Worm (Caenorhabditis elegans) whole organism, L1 larva: ENCODE data around the gene ZK1127.3.

Experiments used
- C04F5.9 ChIP-seq: sonication (generic microtip); optimal IDR thresholded peaks from 2 replicates; lab custom pipeline; 2016; ENCODE audit warnings: missing genetic modification characterization, missing compliant biosample characterization
- C16A3.4 ChIP-seq: fragments of 150-350 bp; optimal IDR thresholded peaks from 2 replicates; lab custom pipeline; 2014; ENCODE audit warnings: missing biosample characterization, missing genetic modification characterization
- F16B12.6 ChIP-seq: fragments of 150-350 bp; optimal IDR thresholded peaks from 2 replicates; lab custom pipeline; 2014; ENCODE audit warnings: missing biosample characterization, missing genetic modification characterization
- Y116A8C.19 ChIP-seq: sonication (generic microtip); optimal IDR thresholded peaks from 2 replicates; lab custom pipeline; 2016; ENCODE audit warnings: missing compliant biosample characterization, missing genetic modification characterization, borderline replicate concordance
- aha-1 ChIP-seq: fragments of 150-350 bp; optimal IDR thresholded peaks from 2 replicates; lab custom pipeline; 2014; ENCODE audit warnings: missing biosample characterization, missing genetic modification characterization
- alr-1 ChIP-seq: fragments of 200-800 bp; sonication (Bioruptor generic); optimal IDR thresholded peaks from 2 replicates; lab custom pipeline; 2018; ENCODE audit warnings: borderline replicate concordance, mild to moderate bottlenecking, missing genetic modification characterization, missing compliant biosample characterization
- aly-2 ChIP-seq: fragments of 150-350 bp; optimal IDR thresholded peaks from 2 replicates; lab custom pipeline; 2014; ENCODE audit warnings: missing biosample characterization, missing genetic modification characterization
- ama-1 ChIP-seq: fragments of 150-350 bp; optimal IDR thresholded peaks from 2 replicates; lab custom pipeline; 2014
- blmp-1 ChIP-seq: fragments of 150-350 bp; optimal IDR thresholded peaks from 2 replicates; lab custom pipeline; 2014; ENCODE audit warnings: missing biosample characterization, missing genetic modification characterization
- ceh-82 ChIP-seq, 3 experiments: fragments of 150-350 bp in 1 of 3; sonication (generic microtip) in 2 of 3; optimal IDR thresholded peaks; 2 replicates each; lab custom pipeline; 2014 to 2017; ENCODE audit warnings: missing biosample characterization in 3 of 3, missing genetic modification characterization in 3 of 3
- ceh-88 ChIP-seq: fragments of 200-800 bp; sonication (Bioruptor generic); IDR thresholded peaks from 2 replicates; pipeline ENCODE4 v1.3.6; 2022; ENCODE audit warnings: missing genetic modification characterization, missing compliant biosample characterization
- ces-1 ChIP-seq: fragments of 150-350 bp; optimal IDR thresholded peaks from 2 replicates; lab custom pipeline; 2014; ENCODE audit warnings: missing biosample characterization, missing genetic modification reagents, missing genetic modification characterization
- efl-1 ChIP-seq, 4 experiments: fragments of 150-350 bp; optimal IDR thresholded peaks in 3 of 4; peaks in 1 of 4; 1 replicate in 1 of 4; 2 replicates in 3 of 4; lab custom pipeline; 2014; ENCODE audit warnings: missing biosample characterization in 2 of 4, missing genetic modification characterization in 2 of 4, missing genetic modification reagents in 2 of 4
- egl-13 ChIP-seq: sonication (generic microtip); optimal IDR thresholded peaks from 2 replicates; lab custom pipeline; 2016; ENCODE audit warnings: missing genotype, missing genetic modification reagents, missing genetic modification characterization, missing compliant biosample characterization
- elt-2 ChIP-seq: sonication (generic microtip); optimal IDR thresholded peaks from 2 replicates; lab custom pipeline; 2016; ENCODE audit warnings: missing genetic modification characterization, mild to moderate bottlenecking, inconsistent platforms, missing compliant biosample characterization, missing genetic modification reagents
- elt-3 ChIP-seq, 6 experiments: fragments of 150-350 bp in 1 of 6; sonication (generic microtip); optimal IDR thresholded peaks; 2 replicates each; lab custom pipeline; 2017 to 2018; ENCODE audit warnings: missing biosample characterization in 6 of 6, missing genetic modification characterization in 6 of 6, inconsistent platforms in 1 of 6
- fos-1 ChIP-seq: fragments of 150-350 bp; optimal IDR thresholded peaks from 2 replicates; lab custom pipeline; 2014; ENCODE audit warnings: missing biosample characterization, missing genetic modification characterization
- hpl-2 ChIP-seq: fragments of 150-350 bp; optimal IDR thresholded peaks from 2 replicates; lab custom pipeline; 2014; ENCODE audit warnings: missing biosample characterization, missing genetic modification reagents, missing genetic modification characterization
- jun-1 ChIP-seq: fragments of 150-350 bp; optimal IDR thresholded peaks from 2 replicates; lab custom pipeline; 2014; ENCODE audit warnings: missing biosample characterization, missing genetic modification reagents, missing genetic modification characterization
- lin-14 ChIP-seq: fragments of 200-800 bp; sonication (Bioruptor generic); optimal IDR thresholded peaks from 2 replicates; lab custom pipeline; 2018; ENCODE audit warnings: mild to moderate bottlenecking, missing genetic modification characterization, moderate library complexity, missing compliant biosample characterization
- lin-15B ChIP-seq: fragments of 150-350 bp; sonication (generic microtip); optimal IDR thresholded peaks from 3 replicates; lab custom pipeline; 2014; ENCODE audit warnings: missing biosample characterization, missing genetic modification characterization
- mdl-1 ChIP-seq, 2 experiments: fragments of 150-350 bp; optimal IDR thresholded peaks; 2 replicates each; lab custom pipeline; 2014 to 2017; ENCODE audit warnings: missing biosample characterization in 2 of 2, missing genetic modification characterization in 2 of 2, inconsistent platforms in 1 of 2
- mep-1 ChIP-seq: fragments of 150-350 bp; optimal IDR thresholded peaks from 2 replicates; lab custom pipeline; 2014; ENCODE audit warnings: missing biosample characterization, missing genetic modification characterization
- nhr-20 ChIP-seq: sonication (generic microtip); optimal IDR thresholded peaks from 2 replicates; lab custom pipeline; 2016; ENCODE audit warnings: mild to moderate bottlenecking, missing genetic modification characterization, missing compliant biosample characterization
- nhr-237 ChIP-seq: fragments of 150-350 bp; optimal IDR thresholded peaks from 2 replicates; lab custom pipeline; 2014; ENCODE audit warnings: missing biosample characterization, missing genetic modification characterization
- nhr-71 ChIP-seq: sonication (generic microtip); optimal IDR thresholded peaks from 2 replicates; lab custom pipeline; 2016; ENCODE audit warnings: mild to moderate bottlenecking, missing genetic modification characterization, moderate library complexity, missing compliant biosample characterization
- nhr-77 ChIP-seq: fragments of 150-350 bp; optimal IDR thresholded peaks from 2 replicates; lab custom pipeline; 2014; ENCODE audit warnings: missing biosample characterization, missing genetic modification characterization
- nhr-85 ChIP-seq: sonication (generic microtip); peaks from one replicate; lab custom pipeline; 2016; ENCODE audit warnings: missing genetic modification characterization, inconsistent platforms, missing compliant biosample characterization
- nhr-90 ChIP-seq: sonication (generic microtip); optimal IDR thresholded peaks from 2 replicates; lab custom pipeline; 2016; ENCODE audit warnings: mild to moderate bottlenecking, missing genetic modification characterization, missing compliant biosample characterization; ENCODE audit not compliant: poor library complexity
- pax-3 ChIP-seq: fragments of 200-800 bp; sonication (Bioruptor generic); optimal IDR thresholded peaks from 2 replicates; lab custom pipeline; 2018; ENCODE audit warnings: mild to moderate bottlenecking, missing genetic modification characterization, moderate library complexity, missing compliant biosample characterization
- rnt-1 ChIP-seq: sonication (generic microtip); optimal IDR thresholded peaks from 2 replicates; lab custom pipeline; 2016; ENCODE audit warnings: mild to moderate bottlenecking, missing genetic modification characterization, moderate library complexity, missing compliant biosample characterization
- snu-23 ChIP-seq: sonication (generic microtip); optimal IDR thresholded peaks from 2 replicates; lab custom pipeline; 2016; ENCODE audit warnings: missing genetic modification characterization, missing compliant biosample characterization
- sup-37 ChIP-seq: fragments of 200-800 bp; sonication (Bioruptor generic); optimal IDR thresholded peaks from 2 replicates; lab custom pipeline; 2018; ENCODE audit warnings: mild to moderate bottlenecking, missing genetic modification characterization, missing compliant biosample characterization
- swsn-7 ChIP-seq: sonication (generic microtip); optimal IDR thresholded peaks from 2 replicates; lab custom pipeline; 2016; ENCODE audit warnings: missing genetic modification characterization, missing compliant biosample characterization
- tlp-1 ChIP-seq: fragments of 150-350 bp; optimal IDR thresholded peaks from 2 replicates; lab custom pipeline; 2014; ENCODE audit warnings: missing biosample characterization, missing genetic modification characterization
- unc-130 ChIP-seq: fragments of 150-350 bp; optimal IDR thresholded peaks from 2 replicates; lab custom pipeline; 2017; ENCODE audit warnings: missing biosample characterization, missing genetic modification characterization, inconsistent platforms
- unc-62 ChIP-seq: fragments of 150-350 bp; optimal IDR thresholded peaks from 2 replicates; lab custom pipeline; 2014; ENCODE audit warnings: missing biosample characterization, missing genetic modification reagents, missing genetic modification characterization
- unc-86 ChIP-seq: sonication (generic microtip); optimal IDR thresholded peaks from 2 replicates; lab custom pipeline; 2016; ENCODE audit warnings: missing genetic modification characterization, missing compliant biosample characterization
- unc-98 ChIP-seq: fragments of 200-800 bp; sonication (Bioruptor generic); IDR thresholded peaks from 2 replicates; pipeline ENCODE4 v1.3.6; 2022; ENCODE audit warnings: missing genetic modification characterization, missing compliant biosample characterization
- vab-15 ChIP-seq: sonication (generic microtip); optimal IDR thresholded peaks from 2 replicates; lab custom pipeline; 2017; ENCODE audit warnings: missing genotype, mild to moderate bottlenecking, missing genetic modification characterization, missing compliant biosample characterization
- xbp-1 ChIP-seq: sonication (generic microtip); optimal IDR thresholded peaks from 2 replicates; lab custom pipeline; 2016; ENCODE audit warnings: missing genetic modification characterization, missing compliant biosample characterization

ZK1127.3 gene

DNA sequence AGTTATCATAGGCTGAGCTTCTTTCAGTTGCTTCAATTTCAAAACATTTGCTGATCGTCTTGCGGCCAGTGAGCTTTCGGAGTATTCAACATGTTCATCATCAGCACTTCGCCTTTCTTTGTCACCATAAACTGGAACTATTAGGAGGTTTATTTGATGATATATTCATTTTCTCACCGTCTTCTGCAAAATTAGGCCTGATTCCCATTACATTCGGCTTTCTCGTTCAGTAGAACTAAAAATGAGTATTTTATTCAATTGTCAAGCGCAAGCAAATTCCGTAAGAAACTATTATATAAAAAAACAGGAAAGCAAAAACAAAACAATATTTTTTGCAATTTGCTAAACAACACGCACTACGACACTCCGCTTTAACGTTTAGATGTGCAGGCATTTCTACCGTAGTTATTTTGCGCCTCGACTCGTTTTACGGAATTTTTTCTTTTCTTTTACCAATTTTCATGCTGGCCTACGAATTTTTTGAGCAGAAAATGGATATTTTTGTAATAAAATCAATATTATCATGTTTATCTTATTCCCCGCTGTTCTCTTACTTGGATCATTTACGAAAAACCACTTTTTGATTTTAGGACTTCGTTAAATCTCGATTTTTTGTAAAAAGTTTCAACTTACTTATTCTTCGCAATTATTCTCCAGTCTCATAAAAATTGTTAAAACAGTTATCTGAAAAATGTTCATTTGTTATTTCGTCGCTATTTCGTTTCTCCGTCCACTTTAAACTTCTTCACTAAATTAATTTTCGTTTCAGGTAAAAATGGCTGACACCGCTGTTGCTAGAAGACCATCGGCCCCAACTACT lies 49.9 kb downstream of the ZK1127.3 start, which contains the start of the genes farl-11 and rpl-33 (continued):
- peak in 4 of 6 experiments; percentile 14 to 84 (median 61) for TF ChIP-seq elt-3 (tag; optimal IDR thresholded peaks at IDR 0.05; lab: Kevin White, UChicago)
- no peak for TF ChIP-seq tlp-1
- peak; percentile 85 for TF ChIP-seq lin-14
- TF ChIP-seq jun-1, result peak; percentile 60
- TF ChIP-seq C04F5.9 (tag; lab: Kevin White, UChicago), result peak; percentile 58
- TF ChIP-seq nhr-85 (tag; lab: Kevin White, UChicago), result peak; percentile 90
- peak; percentile 96 for TF ChIP-seq mep-1 (tag; lab: Kevin White, UChicago)
- TF ChIP-seq ceh-82 (tag; optimal IDR thresholded peaks at IDR 0.05; lab: Kevin White, UChicago), result peak; percentile 77 to 92 (median 80)
- TF ChIP-seq nhr-77 (tag; lab: Kevin White, UChicago), result peak; percentile 80
- no peak for TF ChIP-seq alr-1 (tag; lab: Kevin White, UChicago)
- TF ChIP-seq ama-1 (lab: Kevin White, UChicago), result peak; percentile 62
- TF ChIP-seq unc-98 (GFP tag; lab: Robert Waterston, UW), result no peak
- TF ChIP-seq aha-1 (tag; lab: Kevin White, UChicago), result no peak
- TF ChIP-seq nhr-71 (tag; lab: Kevin White, UChicago), result peak; percentile 87
- no peak for TF ChIP-seq unc-62
- TF ChIP-seq rnt-1 (tag; lab: Kevin White, UChicago), result peak; percentile 78
- TF ChIP-seq hpl-2 (GFP tag; lab: Kevin White, UChicago), result peak; percentile 52
- peak; percentile 68 for TF ChIP-seq unc-86 (tag; lab: Kevin White, UChicago)
- TF ChIP-seq nhr-90 (tag; lab: Kevin White, UChicago), result peak; percentile 68
- peak; percentile 34 for TF ChIP-seq pax-3 (tag; lab: Kevin White, UChicago)
- no peak for TF ChIP-seq vab-15
- peak; percentile 86 for TF ChIP-seq nhr-20
- TF ChIP-seq ces-1 (GFP tag; lab: Kevin White, UChicago), result no peak
- TF ChIP-seq C16A3.4 (tag; lab: Kevin White, UChicago), result peak; percentile 95
- TF ChIP-seq swsn-7, result peak; percentile 76
- TF ChIP-seq elt-2 (tag; lab: Kevin White, UChicago), result peak; percentile 15
- peak; percentile 77 for TF ChIP-seq aly-2 (tag; lab: Kevin White, UChicago)
- TF ChIP-seq xbp-1 (tag; lab: Kevin White, UChicago), result peak; percentile 81
- peak in 1 of 2 experiments; percentile 65 for TF ChIP-seq mdl-1 (tag; optimal IDR thresholded peaks at IDR 0.05; lab: Kevin White, UChicago)
- peak; percentile 84 for TF ChIP-seq blmp-1 (tag; lab: Kevin White, UChicago)
- peak; percentile 26; the same call in 1 of the 2 replicates for TF ChIP-seq ceh-88 (GFP tag; lab: Robert Waterston, UW)
- TF ChIP-seq sup-37 (GFP tag; lab: Kevin White, UChicago), result no peak
- TF ChIP-seq F16B12.6 (tag; lab: Kevin White, UChicago), result peak; percentile 70
- peak; percentile 34 for TF ChIP-seq egl-13 (tag; lab: Kevin White, UChicago)
- TF ChIP-seq efl-1 (optimal IDR thresholded peaks at IDR 0.05; lab: Kevin White, UChicago), result peak; percentile 84 to 86
- peak; percentile 79 to 97 for TF ChIP-seq efl-1 (GFP tag; optimal IDR thresholded peaks at IDR 0.05 in 1 of 2; lab: Kevin White, UChicago)
- TF ChIP-seq Y116A8C.19 (tag; lab: Kevin White, UChicago), result no peak
- peak; percentile 87 for TF ChIP-seq nhr-237
- TF ChIP-seq unc-130 (tag; lab: Kevin White, UChicago), result peak; percentile 89
- peak; percentile 98 for TF ChIP-seq lin-15B (tag; lab: Kevin White, UChicago)
- TF ChIP-seq snu-23 (GFP tag; lab: Kevin White, UChicago), result peak; percentile 92
- peak; percentile 89 for TF ChIP-seq fos-1
